Fruit fly (Drosophila melanogaster): ENCODE results near the gene CG14451.

dm6 chr3L:22741389-22742120 is 19.7 kb upstream of the CG14451 start, which contains the start of gene CG7369:
- TF ChIP-seq CTCF (optimal IDR thresholded peaks at IDR 0.05) = no peak
- no peak for TF ChIP-seq CG8478 (optimal IDR thresholded peaks at IDR 0.05)
